Worm (Caenorhabditis elegans) whole organism, early embryonic: ENCODE data around the gene F22E5.12.
"Not testable (repeated sequence)": the region's sequence is repeated elsewhere in the genome, so short reads cannot be mapped to it uniquely, and the experiment has no call there.

Experiments used
- B0310.2 ChIP-seq: sonication (generic microtip); optimal IDR thresholded peaks from 2 replicates; lab custom pipeline; 2016; ENCODE audit warnings: mild to moderate bottlenecking, missing genetic modification characterization, missing compliant biosample characterization
- F13C5.2 ChIP-seq: sonication (generic microtip); optimal IDR thresholded peaks from 2 replicates; lab custom pipeline; 2017; ENCODE audit warnings: mild to moderate bottlenecking, missing genetic modification characterization, inconsistent platforms, missing compliant biosample characterization
- aly-1 ChIP-seq: sonication (generic microtip); optimal IDR thresholded peaks from 2 replicates; lab custom pipeline; 2016; ENCODE audit warnings: missing genetic modification characterization, missing compliant biosample characterization
- ama-1 ChIP-seq: fragments of 150-350 bp; optimal IDR thresholded peaks from 2 replicates; lab custom pipeline; 2014
- ceh-13 ChIP-seq: fragments of 200-800 bp; sonication (Bioruptor generic); optimal IDR thresholded peaks from 2 replicates; lab custom pipeline; 2018; ENCODE audit warnings: mild to moderate bottlenecking, missing genetic modification characterization, missing compliant biosample characterization
- ceh-36 ChIP-seq: sonication (generic microtip); optimal IDR thresholded peaks from 2 replicates; lab custom pipeline; 2016; ENCODE audit warnings: missing genetic modification characterization, inconsistent platforms, missing compliant biosample characterization
- ets-7 ChIP-seq: sonication (generic microtip); optimal IDR thresholded peaks from 2 replicates; lab custom pipeline; 2016; ENCODE audit warnings: missing genotype, missing genetic modification characterization, missing compliant biosample characterization
- flt-1 ChIP-seq: fragments of 200-800 bp; sonication (Bioruptor generic); IDR thresholded peaks from 2 replicates; pipeline ENCODE4 v1.3.6; 2022; ENCODE audit warnings: missing genetic modification characterization, missing compliant biosample characterization
- hmbx-1 ChIP-seq: sonication (generic microtip); optimal IDR thresholded peaks from 2 replicates; lab custom pipeline; 2016; ENCODE audit warnings: mild to moderate bottlenecking, missing genetic modification characterization, missing compliant biosample characterization
- hmg-4 ChIP-seq: fragments of 200-800 bp; sonication (Bioruptor generic); optimal IDR thresholded peaks from 2 replicates; lab custom pipeline; 2018; ENCODE audit warnings: mild to moderate bottlenecking, missing genetic modification characterization, missing compliant biosample characterization
- hnd-1 ChIP-seq: sonication (generic microtip); optimal IDR thresholded peaks from 2 replicates; lab custom pipeline; 2016; ENCODE audit warnings: missing genetic modification characterization, missing compliant biosample characterization
- pes-1 ChIP-seq: fragments of 200-800 bp; sonication (Bioruptor generic); IDR thresholded peaks from 2 replicates; pipeline ENCODE4 v1.3.6; 2022; ENCODE audit warnings: missing genetic modification reagents, missing genetic modification characterization, missing compliant biosample characterization
- scrt-1 ChIP-seq: fragments of 200-800 bp; sonication (Bioruptor generic); IDR thresholded peaks from 2 replicates; pipeline ENCODE4 v1.3.6; 2022; ENCODE audit warnings: missing genetic modification characterization, missing compliant biosample characterization
- sea-1 ChIP-seq: fragments of 200-800 bp; sonication (Bioruptor generic); conservative IDR thresholded peaks from 2 replicates; pipeline ENCODE4 v1.3.6; 2022; ENCODE audit warnings: missing genetic modification characterization, missing compliant biosample characterization
- tbx-11 ChIP-seq: fragments of 200-800 bp; sonication (Bioruptor generic); IDR thresholded peaks from 2 replicates; pipeline ENCODE4 v1.3.6; 2022; ENCODE audit warnings: missing genetic modification characterization, missing compliant biosample characterization
- tbx-37 ChIP-seq: fragments of 200-800 bp; sonication (Bioruptor generic); conservative IDR thresholded peaks from 2 replicates; pipeline ENCODE4 v1.3.6; 2022; ENCODE audit warnings: missing genetic modification reagents, missing genetic modification characterization, missing compliant biosample characterization
- tra-4 ChIP-seq: sonication (generic microtip); optimal IDR thresholded peaks from 2 replicates; lab custom pipeline; 2017; ENCODE audit warnings: missing genetic modification characterization, missing compliant biosample characterization

F22E5.12 gene

ce11 chrII:2681118-2681517 is 34.5 kb upstream of the F22E5.12 start, which contains the start of gene F34D6.1:
F34D6.1 (minus strand) TSS chrII:2681218.
- TF ChIP-seq hmbx-1 (tag; lab: Kevin White, UChicago): no peak
- TF ChIP-seq flt-1 (GFP tag; lab: Robert Waterston, UW): no peak
- no peak for TF ChIP-seq ets-7 (tag; lab: Kevin White, UChicago)
- TF ChIP-seq aly-1 (tag; lab: Kevin White, UChicago): no peak
- TF ChIP-seq tra-4: no peak
- no peak for TF ChIP-seq sea-1 (GFP tag; lab: Robert Waterston, UW)
- no peak for TF ChIP-seq ceh-13 (GFP tag; lab: Kevin White, UChicago)
- TF ChIP-seq hnd-1 (tag; lab: Kevin White, UChicago): no peak
- TF ChIP-seq ceh-36 (tag; lab: Kevin White, UChicago): no peak
- TF ChIP-seq ama-1 (lab: Kevin White, UChicago): no peak
- no peak for TF ChIP-seq hmg-4
- TF ChIP-seq F13C5.2: no peak
- TF ChIP-seq pes-1 (GFP tag; lab: Robert Waterston, UW): no peak
- TF ChIP-seq scrt-1 (GFP tag; lab: Robert Waterston, UW): no peak
- TF ChIP-seq tbx-37 (GFP tag; lab: Robert Waterston, UW): no peak
- TF ChIP-seq tbx-11 (GFP tag; lab: Robert Waterston, UW): no peak
- TF ChIP-seq B0310.2 (tag; lab: Kevin White, UChicago): no peak

- no peak for TF ChIP-seq hmbx-1 (tag; lab: Kevin White, UChicago)
- no peak for TF ChIP-seq tra-4
- TF ChIP-seq tbx-37 (GFP tag; lab: Robert Waterston, UW): no peak
- no peak for TF ChIP-seq pes-1 (GFP tag; lab: Robert Waterston, UW)
- no peak for TF ChIP-seq sea-1 (GFP tag; lab: Robert Waterston, UW)
- TF ChIP-seq tbx-11 (GFP tag; lab: Robert Waterston, UW): no peak
- no peak for TF ChIP-seq F13C5.2
These were observed 31.0 kb upstream of the F22E5.12 start, which contains the start of gene F22E5.17 for ce11 chrII:2677534-2678168. F22E5.17 (plus strand) TSS chrII:2678041.

ce11 chrII:2673534-2673933 is 26.9 kb upstream of the F22E5.12 start, which contains the start of the genes F22E5.20 and F22E5.1:
F22E5.20 (minus strand) TSS chrII:2673634.
F22E5.1 (plus strand) TSS chrII:2673775.
- TF ChIP-seq ets-7 (tag; lab: Kevin White, UChicago); F13C5.2; aly-1 (tag; lab: Kevin White, UChicago): not testable (repeated sequence)

DNA sequence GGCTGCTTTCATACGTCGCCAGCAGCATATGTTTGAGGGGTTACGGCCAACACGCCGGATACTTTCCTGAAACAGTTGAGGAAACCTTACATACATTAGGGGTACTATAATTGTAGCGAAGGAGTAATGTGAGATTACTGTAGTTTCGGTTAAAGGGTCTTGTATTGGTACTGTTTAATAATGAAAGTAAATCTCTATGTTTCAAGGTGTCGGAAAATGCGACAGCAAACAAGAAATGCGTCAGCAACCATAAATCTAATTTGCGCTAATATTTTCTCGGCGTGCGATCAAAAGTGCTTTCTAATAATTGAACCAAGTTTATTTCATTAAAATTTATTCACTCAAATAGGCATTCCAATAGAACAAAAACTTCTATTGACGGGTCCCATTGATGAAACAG is 25.7 kb upstream of the F22E5.12 start, which contains the start of gene sri-57:
Gene sri-57 (minus strand): TSS at position 101 of the 400 bp plus-strand sequence.
- not testable (repeated sequence) for TF ChIP-seq scrt-1 (GFP tag; lab: Robert Waterston, UW); F13C5.2; B0310.2 (tag; lab: Kevin White, UChicago)

DNA sequence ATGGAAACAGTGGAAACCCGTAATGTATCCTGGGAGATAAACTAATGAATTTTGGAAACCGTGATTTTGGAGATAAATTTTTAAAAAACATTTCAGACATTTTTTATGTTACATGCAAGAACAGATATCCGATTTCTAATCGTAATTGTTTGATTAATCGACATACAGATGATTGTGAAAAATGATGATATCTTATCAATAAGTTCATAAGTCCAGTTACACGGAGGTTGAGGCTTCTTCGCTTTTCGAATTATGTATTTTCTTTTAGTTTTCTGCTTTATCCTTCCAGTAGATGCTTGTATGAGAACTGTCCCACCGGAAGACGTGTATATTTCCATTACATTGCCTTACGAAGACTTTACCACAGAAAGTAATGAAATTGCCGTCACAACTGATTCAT is 18.9 kb upstream of the F22E5.12 start, which contains the start of gene F22E5.22:
Gene F22E5.22 (plus strand): TSS at position 301 of the 400 bp plus-strand sequence.
- TF ChIP-seq sea-1 (GFP tag; lab: Robert Waterston, UW): no peak
- TF ChIP-seq hnd-1 (tag; lab: Kevin White, UChicago): no peak
- TF ChIP-seq ama-1 (lab: Kevin White, UChicago): no peak
- TF ChIP-seq hmbx-1 (tag; lab: Kevin White, UChicago): no peak
- TF ChIP-seq tra-4: no peak
- TF ChIP-seq ets-7 (tag; lab: Kevin White, UChicago): no peak
- no peak for TF ChIP-seq hmg-4
- TF ChIP-seq tbx-11 (GFP tag; lab: Robert Waterston, UW): no peak
- TF ChIP-seq B0310.2 (tag; lab: Kevin White, UChicago): no peak
- no peak for TF ChIP-seq tbx-37 (GFP tag; lab: Robert Waterston, UW)
- TF ChIP-seq scrt-1 (GFP tag; lab: Robert Waterston, UW): no peak
- no peak for TF ChIP-seq ceh-36 (tag; lab: Kevin White, UChicago)

DNA sequence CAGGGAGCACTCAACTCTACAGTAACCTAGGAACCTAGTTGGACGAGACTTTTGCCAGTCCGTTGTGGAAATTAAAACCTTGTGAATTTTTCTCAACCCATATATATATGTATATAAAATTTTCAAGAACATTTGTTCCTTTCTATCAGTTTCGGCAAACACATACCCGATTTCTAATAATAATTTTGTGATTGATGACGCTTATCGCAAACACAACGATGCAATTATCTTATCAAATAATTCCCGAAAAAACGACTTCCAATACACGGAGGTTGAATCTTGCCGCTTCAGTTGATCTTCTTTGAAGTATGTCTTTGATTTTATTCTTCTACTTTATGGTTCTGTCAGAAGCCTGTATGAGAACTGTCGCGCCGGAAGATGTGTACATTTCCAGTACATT is 18.4 kb upstream of the F22E5.12 start, which contains the start of gene F22E5.2:
Gene F22E5.2 (plus strand): TSS at position 301 of the 400 bp plus-strand sequence.
- TF ChIP-seq F13C5.2; tra-4; tbx-37 (GFP tag; lab: Robert Waterston, UW): not testable (repeated sequence)

DNA sequence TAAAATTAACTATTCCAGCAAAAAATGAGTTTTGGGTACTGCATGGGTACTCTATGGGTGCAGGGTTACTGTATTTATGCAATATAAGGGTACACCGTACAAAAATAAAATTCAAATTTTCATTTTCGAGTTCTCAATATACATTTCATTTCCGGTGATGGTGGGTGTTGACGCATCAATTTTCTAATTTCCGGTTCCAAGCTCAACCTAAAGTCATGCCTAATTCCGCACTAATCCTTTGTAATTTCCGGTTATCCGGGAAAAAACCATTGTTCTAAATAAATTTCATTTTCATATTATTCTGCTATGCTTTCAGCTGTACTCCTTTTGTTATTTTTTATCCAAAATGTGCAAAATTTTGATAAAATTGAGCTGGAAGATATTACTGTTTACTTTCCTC is 12.7 kb upstream of the F22E5.12 start, which contains the start of gene gcy-21:
Gene gcy-21 (plus strand): TSS at position 301 of the 400 bp plus-strand sequence.
- TF ChIP-seq aly-1 (tag; lab: Kevin White, UChicago) (no peak), hmbx-1 (tag; lab: Kevin White, UChicago) (no peak), hmg-4 (no peak), B0310.2 (tag; lab: Kevin White, UChicago) (no peak), tbx-37 (GFP tag; lab: Robert Waterston, UW) (no peak), ama-1 (lab: Kevin White, UChicago) (no peak), flt-1 (GFP tag; lab: Robert Waterston, UW) (no peak), hnd-1 (tag; lab: Kevin White, UChicago) (no peak), F13C5.2 (no peak), tbx-11 (GFP tag; lab: Robert Waterston, UW) (no peak), ceh-36 (tag; lab: Kevin White, UChicago) (no peak), tra-4 (no peak), scrt-1 (GFP tag; lab: Robert Waterston, UW) (no peak), ets-7 (tag; lab: Kevin White, UChicago) (no peak), pes-1 (GFP tag; lab: Robert Waterston, UW) (no peak), ceh-13 (GFP tag; lab: Kevin White, UChicago) (no peak), sea-1 (GFP tag; lab: Robert Waterston, UW) (no peak)
